Worm (Caenorhabditis elegans): ENCODE results near the gene ears-2.

DNA sequence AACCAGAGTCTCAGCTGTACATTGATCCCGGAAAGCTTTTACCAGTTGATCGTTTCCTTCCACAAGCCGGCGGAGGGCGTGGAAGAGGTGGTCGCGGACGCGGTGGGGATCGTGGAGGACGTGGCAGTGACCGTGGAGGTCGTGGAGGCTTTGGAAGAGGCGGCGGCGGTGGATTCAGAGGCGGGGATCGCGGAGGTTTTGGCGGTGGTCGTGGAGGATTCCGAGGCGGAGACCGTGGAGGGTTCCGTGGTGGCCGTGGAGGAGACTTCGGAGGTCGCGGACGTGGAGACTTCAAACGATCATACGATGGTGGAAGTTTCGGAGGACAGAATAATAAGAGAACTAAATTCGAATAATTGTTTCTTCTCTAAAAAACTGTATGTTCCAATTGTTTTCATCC, 36.3 kb upstream of the ears-2 start:
- TF ChIP-seq klf-2 (GFP tag; conservative IDR thresholded peaks at IDR 0.05) = no peak
- no peak for TF ChIP-seq ztf-29 (GFP tag; IDR thresholded peaks at IDR 0.05)
- TF ChIP-seq ztf-23 (GFP tag; IDR thresholded peaks at IDR 0.05) = no peak
